Fruit fly (Drosophila melanogaster) whole organism, embryonic: ENCODE results near the gene Invadolysin.

Experiments
- Awh ChIP-seq: fragments of 200-800 bp; sonication (Bioruptor generic); IDR thresholded peaks from 2 replicates; pipeline ENCODE4, ENCODE4 v1.3.6; 2022; ENCODE audit warnings: missing biosample characterization, missing genetic modification characterization
- B-H1 ChIP-seq: fragments of 200-800 bp; sonication (Bioruptor generic); IDR thresholded peaks from 3 replicates; pipeline ENCODE4 v1.3.6; 2022; ENCODE audit warnings: missing biosample characterization, missing genetic modification characterization
- CG10147 ChIP-seq: fragments of 200-800 bp; sonication (Bioruptor generic); optimal IDR thresholded peaks from 2 replicates; lab custom pipeline; 2019; ENCODE audit warnings: missing biosample characterization, mild to moderate bottlenecking, missing genetic modification characterization, moderate library complexity
- CG1024 ChIP-seq: fragments of 200-800 bp; sonication (Bioruptor generic); IDR thresholded peaks from 2 replicates; pipeline ENCODE4 v1.3.6; 2022; ENCODE audit warnings: missing biosample characterization, missing genetic modification characterization
- CG10267 ChIP-seq: fragments of 200-800 bp; sonication (Bioruptor generic); optimal IDR thresholded peaks from 2 replicates; lab custom pipeline; 2018; ENCODE audit warnings: missing biosample characterization, mild to moderate bottlenecking, missing genetic modification characterization, moderate library complexity
- CG10654 ChIP-seq: fragments of 200-800 bp; sonication (Bioruptor generic); optimal IDR thresholded peaks from 2 replicates; lab custom pipeline; 2016; ENCODE audit warnings: missing biosample characterization, missing genetic modification characterization
- CG12071 ChIP-seq: fragments of 200-800 bp; sonication (Bioruptor generic); optimal IDR thresholded peaks from 3 replicates; lab custom pipeline; 2018; ENCODE audit warnings: missing biosample characterization, mild to moderate bottlenecking, missing genetic modification characterization
- CG13775 ChIP-seq: fragments of 200-800 bp; sonication (Bioruptor generic); optimal IDR thresholded peaks from 3 replicates; lab custom pipeline; 2017; ENCODE audit warnings: missing biosample characterization, mild to moderate bottlenecking, missing genetic modification characterization
- CG15514 ChIP-seq: fragments of 200-800 bp; sonication (Bioruptor generic); optimal IDR thresholded peaks from 3 replicates; lab custom pipeline; 2017; ENCODE audit warnings: missing biosample characterization, missing genetic modification characterization, mild to moderate bottlenecking, moderate library complexity, missing genetic modification reagents
- CG16863 ChIP-seq: fragments of 200-800 bp; sonication (Bioruptor generic); optimal IDR thresholded peaks from 3 replicates; lab custom pipeline; 2016; ENCODE audit warnings: missing biosample characterization, missing genetic modification characterization
- CG18262 ChIP-seq: fragments of 200-800 bp; optimal IDR thresholded peaks from 3 replicates; lab custom pipeline; 2019; ENCODE audit warnings: missing biosample characterization, mild to moderate bottlenecking, missing genetic modification characterization, moderate library complexity
- CG3407 ChIP-seq: fragments of 200-800 bp; sonication (Bioruptor generic); optimal IDR thresholded peaks from 2 replicates; lab custom pipeline; 2018; ENCODE audit warnings: missing biosample characterization, mild to moderate bottlenecking, missing genetic modification characterization
- CG4730 ChIP-seq: fragments of 200-800 bp; sonication (Bioruptor generic); IDR thresholded peaks from 2 replicates; pipeline ENCODE4 v1.3.6; 2022; ENCODE audit warnings: missing biosample characterization, missing genetic modification characterization
- CG4854 ChIP-seq: fragments of 200-800 bp; sonication (Bioruptor generic); optimal IDR thresholded peaks from 2 replicates; lab custom pipeline; 2016; ENCODE audit warnings: missing biosample characterization, missing genetic modification characterization, inconsistent platforms
- CG7372 ChIP-seq: fragments of 200-800 bp; sonication (Bioruptor generic); IDR thresholded peaks from 2 replicates; pipeline ENCODE4 v1.3.6; 2022; ENCODE audit warnings: missing biosample characterization, missing genetic modification characterization
- CG8089 ChIP-seq: fragments of 200-800 bp; sonication (Bioruptor generic); optimal IDR thresholded peaks from 3 replicates; lab custom pipeline; 2016; ENCODE audit warnings: missing biosample characterization, missing genetic modification characterization
- CG8944 ChIP-seq: fragments of 200-800 bp; sonication (Bioruptor generic); optimal IDR thresholded peaks from 3 replicates; lab custom pipeline; 2016; ENCODE audit warnings: missing biosample characterization, missing genetic modification characterization
- Hr39 ChIP-seq: fragments of >200 bp; optimal IDR thresholded peaks from 2 replicates; lab custom pipeline; 2017
- Kr ChIP-seq: fragments of 200-800 bp; sonication (Bioruptor generic); optimal IDR thresholded peaks from 2 replicates; lab custom pipeline; 2017; ENCODE audit warnings: missing biosample characterization, mild to moderate bottlenecking, missing genetic modification characterization
- MTF-1 ChIP-seq: fragments of 200-800 bp; sonication (Bioruptor generic); optimal IDR thresholded peaks from 2 replicates; lab custom pipeline; 2018; ENCODE audit warnings: missing biosample characterization, mild to moderate bottlenecking, missing genetic modification characterization, borderline replicate concordance
- Med ChIP-seq: fragments of 200-800 bp; sonication (Bioruptor generic); peaks from one replicate; lab custom pipeline; 2016; ENCODE audit warnings: missing biosample characterization, missing genetic modification characterization, mild to moderate bottlenecking, inconsistent platforms, moderate library complexity
- Oaz ChIP-seq: fragments of 200-800 bp; sonication (Bioruptor generic); IDR thresholded peaks from 2 replicates; pipeline ENCODE4 v1.3.6; 2022; ENCODE audit warnings: missing biosample characterization, missing genetic modification characterization
- Poxn ChIP-seq: fragments of 200-800 bp; sonication (Bioruptor generic); IDR thresholded peaks from 2 replicates; pipeline ENCODE4 v1.3.6; 2022; ENCODE audit warnings: missing biosample characterization, missing genetic modification characterization
- Sin3A ChIP-seq: fragments of >200 bp; optimal IDR thresholded peaks from 2 replicates; lab custom pipeline; 2018
- Six4 ChIP-seq: fragments of 200-800 bp; sonication (Bioruptor generic); optimal IDR thresholded peaks from 2 replicates; lab custom pipeline; 2016; ENCODE audit warnings: missing biosample characterization, missing genetic modification characterization
- Sox102F ChIP-seq: fragments of 200-800 bp; sonication (Bioruptor generic); optimal IDR thresholded peaks from 2 replicates; lab custom pipeline; 2018; ENCODE audit warnings: missing biosample characterization, mild to moderate bottlenecking, missing genetic modification characterization, moderate library complexity
- Sry-β ChIP-seq: fragments of 200-800 bp; sonication (Bioruptor generic); optimal IDR thresholded peaks from 2 replicates; lab custom pipeline; 2018; ENCODE audit warnings: missing biosample characterization, mild to moderate bottlenecking, missing genetic modification characterization, moderate library complexity
- Taf1 ChIP-seq: fragments of 200-800 bp; sonication (Bioruptor generic); IDR thresholded peaks from 2 replicates; pipeline ENCODE4 v1.3.6; 2022; ENCODE audit warnings: missing biosample characterization, missing genetic modification characterization
- Vsx1 ChIP-seq: fragments of 200-800 bp; sonication (Bioruptor generic); optimal IDR thresholded peaks from 2 replicates; lab custom pipeline; 2017; ENCODE audit warnings: missing biosample characterization, mild to moderate bottlenecking, missing genetic modification characterization, missing genetic modification reagents
- YL-1 ChIP-seq: fragments of 200-800 bp; sonication (Bioruptor generic); optimal IDR thresholded peaks from 3 replicates; lab custom pipeline; 2017; ENCODE audit warnings: missing biosample characterization, mild to moderate bottlenecking, missing genetic modification characterization
- abd-A ChIP-seq: fragments of 200-800 bp; sonication (Bioruptor generic); optimal IDR thresholded peaks from 3 replicates; lab custom pipeline; 2019; ENCODE audit warnings: missing biosample characterization, mild to moderate bottlenecking, missing genetic modification characterization, moderate library complexity
- al ChIP-seq: fragments of 200-800 bp; sonication (Bioruptor generic); IDR thresholded peaks from 2 replicates; pipeline ENCODE4 v1.3.6; 2022; ENCODE audit warnings: missing biosample characterization, missing genetic modification characterization
- az2 ChIP-seq: fragments of 200-800 bp; sonication (Bioruptor generic); optimal IDR thresholded peaks from 3 replicates; lab custom pipeline; 2016; ENCODE audit warnings: missing biosample characterization, missing genetic modification characterization
- bcd ChIP-seq: fragments of 200-800 bp; sonication (Bioruptor generic); optimal IDR thresholded peaks from 2 replicates; lab custom pipeline; 2017; ENCODE audit warnings: missing biosample characterization, mild to moderate bottlenecking, missing genetic modification characterization
- cato ChIP-seq: fragments of 200-800 bp; sonication (Bioruptor generic); optimal IDR thresholded peaks from 2 replicates; lab custom pipeline; 2016; ENCODE audit warnings: missing biosample characterization, missing genetic modification characterization, borderline replicate concordance
- chm ChIP-seq: fragments of 200-800 bp; sonication (Bioruptor generic); IDR thresholded peaks from 2 replicates; pipeline ENCODE4 v1.3.6; 2022; ENCODE audit warnings: missing biosample characterization, missing genetic modification characterization
- croc ChIP-seq: fragments of 200-800 bp; sonication (Bioruptor generic); conservative IDR thresholded peaks from 3 replicates; pipeline ENCODE4 v1.3.6; 2022; ENCODE audit warnings: missing biosample characterization, missing genetic modification characterization
- fd3F ChIP-seq: fragments of 200-800 bp; sonication (Bioruptor generic); optimal IDR thresholded peaks from 2 replicates; lab custom pipeline; 2018; ENCODE audit warnings: missing biosample characterization, mild to moderate bottlenecking, missing genetic modification characterization, moderate library complexity
- ftz-f1 ChIP-seq: fragments of 200-800 bp; sonication (Bioruptor generic); optimal IDR thresholded peaks from 2 replicates; lab custom pipeline; 2016; ENCODE audit warnings: missing biosample characterization, missing genetic modification characterization
- jigr1 ChIP-seq: fragments of 200-800 bp; sonication (Bioruptor generic); IDR thresholded peaks from 3 replicates; pipeline ENCODE4 v1.3.6; 2022; ENCODE audit warnings: missing biosample characterization, missing genetic modification characterization
- kni ChIP-seq: fragments of 200-800 bp; sonication (Bioruptor generic); optimal IDR thresholded peaks from 3 replicates; lab custom pipeline; 2017; ENCODE audit warnings: mild to moderate bottlenecking, missing biosample characterization, missing genetic modification reagents, missing genetic modification characterization
- knrl ChIP-seq: fragments of 200-800 bp; sonication (Bioruptor generic); IDR thresholded peaks from 3 replicates; pipeline ENCODE4 v1.3.6; 2022; ENCODE audit warnings: missing biosample characterization, missing genetic modification characterization; ENCODE audit not compliant: partially characterized antibody
- lbe ChIP-seq: fragments of 200-800 bp; sonication (Bioruptor generic); optimal IDR thresholded peaks from 2 replicates; lab custom pipeline; 2016; ENCODE audit warnings: missing biosample characterization, mild to moderate bottlenecking, missing genetic modification characterization
- mld ChIP-seq: fragments of 200-800 bp; sonication (Bioruptor generic); IDR thresholded peaks from 3 replicates; pipeline ENCODE4 v1.3.6; 2022; ENCODE audit warnings: missing biosample characterization, missing genetic modification characterization; ENCODE audit not compliant: partially characterized antibody
- rib ChIP-seq: fragments of 200-800 bp; sonication (Bioruptor generic); IDR thresholded peaks from 2 replicates; pipeline ENCODE4 v1.3.6; 2022; ENCODE audit warnings: missing biosample characterization, missing genetic modification characterization
- slp2 ChIP-seq: fragments of 200-800 bp; sonication (Bioruptor generic); optimal IDR thresholded peaks from 2 replicates; lab custom pipeline; 2016; ENCODE audit warnings: missing biosample characterization, missing genetic modification characterization
- toy ChIP-seq: fragments of 200-800 bp; sonication (Bioruptor generic); IDR thresholded peaks from 2 replicates; pipeline ENCODE4 v1.3.6; 2022; ENCODE audit warnings: missing biosample characterization, missing genetic modification characterization
- wdn ChIP-seq: fragments of 200-800 bp; sonication (Bioruptor generic); IDR thresholded peaks from 2 replicates; pipeline ENCODE4 v1.3.6; 2022; ENCODE audit warnings: missing biosample characterization, missing genetic modification characterization
- z ChIP-seq: fragments of 200-800 bp; sonication (Bioruptor generic); IDR thresholded peaks from 3 replicates; pipeline ENCODE4 v1.3.6; 2022; ENCODE audit warnings: missing biosample characterization, missing genetic modification characterization
- zen ChIP-seq: fragments of 200-800 bp; sonication (Bioruptor generic); optimal IDR thresholded peaks from 3 replicates; lab custom pipeline; 2018; ENCODE audit warnings: missing biosample characterization, mild to moderate bottlenecking, missing genetic modification characterization, moderate library complexity
- zf30C ChIP-seq: fragments of 200-800 bp; sonication (Bioruptor generic); optimal IDR thresholded peaks from 3 replicates; lab custom pipeline; 2018; ENCODE audit warnings: missing biosample characterization, mild to moderate bottlenecking, missing genetic modification characterization

The Invadolysin gene

dm6 chr3R:10170356-10170876 lies 25.9 kb downstream of the Invadolysin start, which contains the start of gene Best1 (continued):
- TF ChIP-seq chm (GFP tag; lab: Robert Waterston, UW) (peak; percentile 90), Six4 (peak; percentile 68), CG10147 (GFP tag; lab: Kevin White, UChicago) (peak; percentile 93), CG15514 (GFP tag; lab: Kevin White, UChicago) (peak; percentile 84), Sin3A (lab: Kevin White, UChicago) (no peak), al (GFP tag; lab: Robert Waterston, UW) (peak; percentile 91), CG4854 (peak; percentile 65), CG18262 (tag; lab: Kevin White, UChicago) (peak; percentile 93), Taf1 (GFP tag; lab: Robert Waterston, UW) (peak; percentile 88), slp2 (GFP tag; lab: Kevin White, UChicago) (peak; percentile 42), ftz-f1 (GFP tag; lab: Kevin White, UChicago) (peak; percentile 57), bcd (GFP tag; lab: Kevin White, UChicago) (peak; percentile 91), CG13775 (GFP tag; lab: Kevin White, UChicago) (peak; percentile 90), CG10654 (peak; percentile 69), Sox102F (GFP tag; lab: Kevin White, UChicago) (peak; percentile 93), CG1024 (GFP tag; lab: Robert Waterston, UW) (peak; percentile 83), z (GFP tag; lab: Robert Waterston, UW) (peak; percentile 85), CG8089 (no peak), Awh (GFP tag; lab: Robert Waterston, UW) (peak; percentile 87), abd-A (no peak), B-H1 (GFP tag; lab: Robert Waterston, UW) (peak; percentile 88), mld (GFP tag; lab: Robert Waterston, UW) (no peak), CG4730 (GFP tag; lab: Robert Waterston, UW) (peak; percentile 87), CG10267 (tag; lab: Kevin White, UChicago) (peak; percentile 89), Oaz (peak; percentile 86), az2 (peak; percentile 89), Kr (peak; percentile 2), wdn (GFP tag; lab: Robert Waterston, UW) (peak; percentile 86), CG3407 (GFP tag; lab: Kevin White, UChicago) (peak; percentile 84), zen (peak; percentile 92), Hr39 (lab: Kevin White, UChicago) (no peak), Sry-β (GFP tag; lab: Kevin White, UChicago) (peak; percentile 35), Vsx1 (GFP tag; lab: Kevin White, UChicago) (peak; percentile 87), knrl (GFP tag; lab: Robert Waterston, UW) (peak; percentile 77), Poxn (peak; percentile 76), Med (GFP tag; lab: Kevin White, UChicago) (peak; percentile 90), rib (GFP tag; lab: Robert Waterston, UW) (peak; percentile 96), YL-1 (peak; percentile 56), zf30C (GFP tag; lab: Kevin White, UChicago) (peak; percentile 6), CG8944 (peak; percentile 65), lbe (GFP tag; lab: Kevin White, UChicago) (peak; percentile 87), croc (GFP tag; lab: Robert Waterston, UW) (peak; percentile 80), cato (GFP tag; lab: Kevin White, UChicago) (peak; percentile 67), CG7372 (peak; percentile 81), kni (GFP tag; lab: Kevin White, UChicago) (peak; percentile 69), CG12071 (peak; percentile 80), jigr1 (GFP tag; lab: Robert Waterston, UW) (peak; percentile 45; the same call in 1 of the 3 replicates), fd3F (GFP tag; lab: Kevin White, UChicago) (peak; percentile 89), CG16863 (peak; percentile 35), toy (GFP tag; lab: Robert Waterston, UW) (peak; percentile 84), MTF-1 (peak; percentile 86)
